Fruit fly (Drosophila melanogaster): ENCODE measurements around the gene CG33645.

The CG33645 gene

DNA sequence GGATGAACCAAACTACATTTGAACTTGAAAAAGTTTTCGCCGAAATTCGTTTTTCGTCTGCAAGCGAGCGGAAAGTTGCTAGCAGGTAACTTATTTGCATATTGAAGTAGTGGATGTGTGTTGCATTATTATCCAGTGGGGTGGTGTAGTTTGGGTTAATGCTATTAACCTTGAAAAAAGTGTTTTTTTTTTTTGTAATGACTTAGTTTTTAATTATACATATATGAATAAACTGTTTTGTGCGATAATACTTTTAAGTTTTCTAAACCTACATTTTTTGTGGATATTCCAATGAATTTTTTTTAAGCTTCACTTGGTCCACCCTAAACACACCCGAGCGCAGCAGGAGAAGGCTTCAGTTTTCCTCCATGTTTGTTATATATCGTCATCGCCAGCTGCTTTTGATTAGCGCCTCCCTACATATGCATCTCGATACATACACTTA, 38.4 kb downstream of the CG33645 start (continued):
- TF ChIP-seq CG3407 (GFP tag; optimal IDR thresholded peaks at IDR 0.05) = peak; percentile 24
- peak in 1 of 2 experiments; percentile 3 for TF ChIP-seq Hr78 (GFP tag; optimal IDR thresholded peaks at IDR 0.05)
- peak; percentile 35 for TF ChIP-seq CG8388 (GFP tag; optimal IDR thresholded peaks at IDR 0.05)
- no peak for TF ChIP-seq ranshi (GFP tag; IDR thresholded peaks at IDR 0.05)
- TF ChIP-seq tio (GFP tag; optimal IDR thresholded peaks at IDR 0.05) = peak; percentile 37
- TF ChIP-seq sqz (GFP tag; optimal IDR thresholded peaks at IDR 0.05) = peak; percentile 21
- TF ChIP-seq PHDP (tag; optimal IDR thresholded peaks at IDR 0.05) = peak; percentile 43
- peak; percentile 61 for TF ChIP-seq gem (tag; optimal IDR thresholded peaks at IDR 0.05)
- TF ChIP-seq ATbp (GFP tag; optimal IDR thresholded peaks at IDR 0.05) = peak; percentile 29
- TF ChIP-seq CG2678 (tag; optimal IDR thresholded peaks at IDR 0.05) = peak; percentile 67
- TF ChIP-seq cwo (GFP tag; optimal IDR thresholded peaks at IDR 0.05) = peak; percentile 14
- TF ChIP-seq CG11696 (GFP tag; IDR thresholded peaks at IDR 0.05) = 0 out of 2 replicates have a peak, but pooled peaks have one; percentile 18
- peak; percentile 36 for TF ChIP-seq gcm (GFP tag; optimal IDR thresholded peaks at IDR 0.05)
- peak; percentile 39 for TF ChIP-seq az2 (GFP tag; optimal IDR thresholded peaks at IDR 0.05)
- TF ChIP-seq lmd (GFP tag; IDR thresholded peaks at IDR 0.05) = peak; percentile 19; the same call in 1 of the 2 replicates
- TF ChIP-seq lbe (GFP tag; optimal IDR thresholded peaks at IDR 0.05) = peak; percentile 53
- TF ChIP-seq CG30020 (tag; optimal IDR thresholded peaks at IDR 0.05) = no peak
- TF ChIP-seq pan (optimal IDR thresholded peaks at IDR 0.05) = no peak
- peak in 1 of 2 experiments; percentile 24 for TF ChIP-seq pan (GFP tag; optimal IDR thresholded peaks at IDR 0.05 in 1 of 2, IDR thresholded peaks at IDR 0.05 in 1 of 2)
- TF ChIP-seq peb (GFP tag; IDR thresholded peaks at IDR 0.05) = peak; percentile 29; the same call in 1 of the 2 replicates
- peak; percentile 63 for TF ChIP-seq dmrt99B (tag; optimal IDR thresholded peaks at IDR 0.05)
- TF ChIP-seq ci (GFP tag; IDR thresholded peaks at IDR 0.05) = 0 out of 3 replicates have a peak, but pooled peaks have one; percentile 7
- no peak for TF ChIP-seq abd-A (tag; optimal IDR thresholded peaks at IDR 0.05)
- TF ChIP-seq Abd-B (GFP tag; optimal IDR thresholded peaks at IDR 0.05) = no peak
- TF ChIP-seq yki (optimal IDR thresholded peaks at IDR 0.05) = no peak
- TF ChIP-seq cg (GFP tag; optimal IDR thresholded peaks at IDR 0.05) = no peak
- TF ChIP-seq sens (GFP tag) = peak; percentile 89
- peak in 1 of 2 experiments; percentile 8 for TF ChIP-seq chif (GFP tag; optimal IDR thresholded peaks at IDR 0.05)
- 0 out of 2 replicates have a peak, but pooled peaks have one; percentile 1 for TF ChIP-seq CG32772 (GFP tag; IDR thresholded peaks at IDR 0.05)
- peak; percentile 55 for TF ChIP-seq CG10979 (tag; optimal IDR thresholded peaks at IDR 0.05)
- TF ChIP-seq Mrtf (GFP tag; IDR thresholded peaks at IDR 0.05) = no peak
- peak; percentile 18 for TF ChIP-seq CG11723 (GFP tag; optimal IDR thresholded peaks at IDR 0.05)
- no peak for TF ChIP-seq Spps (tag; optimal IDR thresholded peaks at IDR 0.05)
- TF ChIP-seq CG32767 (GFP tag; IDR thresholded peaks at IDR 0.05) = 0 out of 2 replicates have a peak, but pooled peaks have one; percentile 9
- TF ChIP-seq HHEX (GFP tag; optimal IDR thresholded peaks at IDR 0.05) = peak; percentile 13
- peak; percentile 43 for TF ChIP-seq CG10209 (GFP tag; optimal IDR thresholded peaks at IDR 0.05)
- TF ChIP-seq CG7556 (GFP tag; optimal IDR thresholded peaks at IDR 0.05) = peak; percentile 41
- 0 out of 2 replicates have a peak, but pooled peaks have one; percentile 18 for TF ChIP-seq sisA (GFP tag; IDR thresholded peaks at IDR 0.05)
- peak; percentile 43; the same call in 1 of the 3 replicates for TF ChIP-seq ase (GFP tag; IDR thresholded peaks at IDR 0.05)
- TF ChIP-seq nmo (GFP tag; optimal IDR thresholded peaks at IDR 0.05) = peak; percentile 47
- TF ChIP-seq cato (GFP tag; optimal IDR thresholded peaks at IDR 0.05; ENCODE audit: borderline replicate concordance) = peak; percentile 0
- no peak for TF ChIP-seq CG4617 (GFP tag; optimal IDR thresholded peaks at IDR 0.05; ENCODE audit: borderline replicate concordance)
- TF ChIP-seq CG18262 (tag; optimal IDR thresholded peaks at IDR 0.05) = peak; percentile 61
- TF ChIP-seq CG14014 (GFP tag; IDR thresholded peaks at IDR 0.05) = 0 out of 2 replicates have a peak, but pooled peaks have one; percentile 12
- TF ChIP-seq CG15479 (GFP tag; optimal IDR thresholded peaks at IDR 0.05) = no peak
- peak; percentile 86 for TF ChIP-seq Drgx (GFP tag; IDR thresholded peaks at IDR 0.05)
- TF ChIP-seq Hr51 (GFP tag; optimal IDR thresholded peaks at IDR 0.05) = peak in 1 of 2 experiments; percentile 61
- peak; percentile 12 for TF ChIP-seq CG12104 (GFP tag; optimal IDR thresholded peaks at IDR 0.05)
- TF ChIP-seq CoRest (tag; optimal IDR thresholded peaks at IDR 0.05) = peak; percentile 17
